Worm (Caenorhabditis elegans): Measurements from ENCODE around the gene W02C12.2.

DNA sequence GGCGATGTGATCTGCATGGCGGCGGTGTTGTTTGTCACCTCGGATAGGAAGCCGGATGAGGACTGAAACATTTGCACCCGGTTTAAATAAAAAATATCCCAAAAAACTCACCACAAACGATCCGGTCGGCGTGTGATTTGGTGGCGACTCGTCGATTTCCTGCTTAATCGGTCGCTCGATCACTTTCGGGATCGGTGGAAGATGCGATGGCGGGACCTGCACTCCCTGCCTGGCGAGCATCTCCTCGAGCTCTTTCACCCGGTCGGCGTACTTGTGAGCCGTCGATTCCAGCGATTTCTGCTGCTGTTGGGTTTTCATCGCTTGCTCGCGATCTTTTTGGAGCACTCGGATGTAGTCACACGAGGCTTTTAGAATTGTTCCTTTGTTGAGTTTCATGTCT lies 8.9 kb upstream of the W02C12.2 start:
- no peak for TF ChIP-seq unc-39 (tag; optimal IDR thresholded peaks at IDR 0.05)
- no peak for TF ChIP-seq nhr-237 (tag; optimal IDR thresholded peaks at IDR 0.05)
- no peak for TF ChIP-seq unc-62 (GFP tag; optimal IDR thresholded peaks at IDR 0.05)
- no peak for TF ChIP-seq nhr-2 (tag; optimal IDR thresholded peaks at IDR 0.05)
- TF ChIP-seq nhr-12 (tag; optimal IDR thresholded peaks at IDR 0.05) = no peak
- no peak for TF ChIP-seq ceh-43 (GFP tag; optimal IDR thresholded peaks at IDR 0.05)
- TF ChIP-seq lsy-2 (tag; optimal IDR thresholded peaks at IDR 0.05) = no peak
